Worm (Caenorhabditis elegans) whole organism, L4 larva: ENCODE measurements around the gene spp-3.

Source experiments
- F10B5.3 ChIP-seq: sonication (generic microtip); optimal IDR thresholded peaks from 2 replicates; lab custom pipeline; 2016; ENCODE audit warnings: mild to moderate bottlenecking, missing genetic modification characterization, missing compliant biosample characterization
- F26F4.8 ChIP-seq: fragments of 200-800 bp; sonication (Bioruptor generic); conservative IDR thresholded peaks from 2 replicates; pipeline ENCODE4 v1.3.6; 2022; ENCODE audit warnings: missing genetic modification characterization, missing compliant biosample characterization
- ceh-20 ChIP-seq: fragments of 200-800 bp; sonication (Bioruptor generic); IDR thresholded peaks from 2 replicates; pipeline ENCODE4 v1.3.6; 2022; ENCODE audit warnings: missing genetic modification reagents, missing genetic modification characterization, missing compliant biosample characterization
- daf-19 ChIP-seq: fragments of 200-800 bp; sonication (Bioruptor generic); conservative IDR thresholded peaks from 2 replicates; pipeline ENCODE4 v1.3.6; 2022; ENCODE audit warnings: missing genetic modification characterization, missing compliant biosample characterization
- gei-8 ChIP-seq: fragments of 200-800 bp; sonication (Bioruptor generic); optimal IDR thresholded peaks from 2 replicates; lab custom pipeline; 2018; ENCODE audit warnings: mild to moderate bottlenecking, missing genetic modification characterization, missing compliant biosample characterization
- hif-1 ChIP-seq, 2 experiments: sonication (generic microtip); optimal IDR thresholded peaks; 2 replicates each; lab custom pipeline; 2016 to 2017; ENCODE audit warnings: missing compliant biosample characterization in 2 of 2, missing genetic modification characterization in 2 of 2, missing genetic modification reagents in 2 of 2, missing genotype in 2 of 2, mild to moderate bottlenecking in 1 of 2
- lin-13 ChIP-seq: fragments of 150-350 bp; optimal IDR thresholded peaks from 2 replicates; lab custom pipeline; 2014; ENCODE audit warnings: missing biosample characterization, missing genetic modification reagents, missing genetic modification characterization
- mes-2 ChIP-seq: sonication (generic microtip); optimal IDR thresholded peaks from 2 replicates; lab custom pipeline; 2016; ENCODE audit warnings: missing genotype, mild to moderate bottlenecking, missing genetic modification characterization, missing compliant biosample characterization; ENCODE audit not compliant: poor library complexity, severe bottlenecking
- nhr-10 ChIP-seq: fragments of 150-350 bp; optimal IDR thresholded peaks from 2 replicates; lab custom pipeline; 2014; ENCODE audit warnings: missing biosample characterization, missing genetic modification characterization
- nhr-42 ChIP-seq: fragments of 200-800 bp; sonication (Bioruptor generic); IDR thresholded peaks from 2 replicates; pipeline ENCODE4 v1.3.6; 2022; ENCODE audit warnings: missing genetic modification characterization, missing compliant biosample characterization
- nhr-76 ChIP-seq: fragments of 150-350 bp; optimal IDR thresholded peaks from 2 replicates; lab custom pipeline; 2014; ENCODE audit warnings: missing biosample characterization, missing genetic modification characterization
- php-3 ChIP-seq: fragments of 200-800 bp; sonication (Bioruptor generic); IDR thresholded peaks from 2 replicates; pipeline ENCODE4 v1.3.6; 2022; ENCODE audit warnings: missing genetic modification reagents, missing genetic modification characterization, missing compliant biosample characterization
- zag-1 ChIP-seq: fragments of 150-350 bp; optimal IDR thresholded peaks from 2 replicates; lab custom pipeline; 2014; ENCODE audit warnings: missing biosample characterization, missing genetic modification characterization
- ztf-11 ChIP-seq: fragments of 150-350 bp; optimal IDR thresholded peaks from 2 replicates; lab custom pipeline; 2014; ENCODE audit warnings: missing biosample characterization, missing genetic modification characterization

DNA sequence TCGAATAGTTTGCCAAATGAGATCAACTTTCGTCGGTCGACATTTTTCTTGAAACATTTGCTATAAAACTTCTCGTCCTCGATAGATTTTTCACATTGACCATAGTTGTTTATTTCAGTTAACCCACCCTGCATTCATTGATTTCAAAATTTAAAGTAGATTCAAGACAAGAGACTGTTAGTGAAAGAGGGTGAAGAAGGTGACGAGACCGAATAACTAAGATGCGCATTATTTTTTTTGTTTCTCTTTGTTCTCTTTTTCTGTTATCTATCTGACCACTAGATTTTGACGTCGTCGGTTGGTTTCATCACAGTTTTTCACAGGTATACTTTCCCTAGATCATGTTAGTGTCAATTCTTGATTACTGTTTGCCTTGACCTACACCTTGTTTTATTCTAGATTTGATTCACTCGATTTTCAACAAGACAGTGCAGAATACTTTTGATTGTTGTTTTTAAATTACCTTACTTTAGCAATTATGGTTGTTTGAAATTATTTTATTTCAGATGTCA, 15.6 kb upstream of the spp-3 start, which contains the start of gene ttr-30:
- no peak for TF ChIP-seq ztf-11 (tag; lab: Kevin White, UChicago)
- no peak for TF ChIP-seq nhr-42 (GFP tag; lab: Robert Waterston, UW)
- TF ChIP-seq nhr-10: no peak
- TF ChIP-seq mes-2: no peak
- TF ChIP-seq nhr-76 (tag; lab: Kevin White, UChicago): no peak
- TF ChIP-seq lin-13: no peak
- TF ChIP-seq F10B5.3 (tag; lab: Kevin White, UChicago): no peak
- no peak for TF ChIP-seq php-3 (GFP tag; lab: Robert Waterston, UW)
- TF ChIP-seq ceh-20 (GFP tag; lab: Robert Waterston, UW): no peak
- TF ChIP-seq gei-8 (GFP tag; lab: Kevin White, UChicago): no peak
- TF ChIP-seq zag-1 (tag; lab: Kevin White, UChicago): no peak
- TF ChIP-seq hif-1 (tag; optimal IDR thresholded peaks at IDR 0.05; lab: Kevin White, UChicago): no peak
- no peak for TF ChIP-seq daf-19
- no peak for TF ChIP-seq F26F4.8 (GFP tag; lab: Robert Waterston, UW)
